Worm (Caenorhabditis elegans) whole organism, L3 larva: ENCODE results near the gene mkk-4.

Experiments
- R02D3.7 ChIP-seq: fragments of 150-350 bp; optimal IDR thresholded peaks from 2 replicates; lab custom pipeline; 2014; ENCODE audit warnings: missing biosample characterization, missing genetic modification characterization
- ZK546.5 ChIP-seq: sonication (generic microtip); optimal IDR thresholded peaks from 2 replicates; lab custom pipeline; 2017; ENCODE audit warnings: missing biosample characterization, missing genetic modification characterization
- aly-2 ChIP-seq: fragments of 150-350 bp; optimal IDR thresholded peaks from 2 replicates; lab custom pipeline; 2014; ENCODE audit warnings: missing biosample characterization, missing genetic modification characterization
- ama-1 ChIP-seq: fragments of 150-350 bp; optimal IDR thresholded peaks from 2 replicates; lab custom pipeline; 2018
- ceh-16 ChIP-seq: sonication (generic microtip); optimal IDR thresholded peaks from 2 replicates; lab custom pipeline; 2017; ENCODE audit warnings: missing biosample characterization, missing genetic modification characterization
- ceh-28 ChIP-seq: fragments of 150-350 bp; optimal IDR thresholded peaks from 2 replicates; lab custom pipeline; 2014; ENCODE audit warnings: missing biosample characterization, missing genetic modification reagents, missing genetic modification characterization
- ceh-82 ChIP-seq: fragments of 150-350 bp; optimal IDR thresholded peaks from 2 replicates; lab custom pipeline; 2014; ENCODE audit warnings: missing biosample characterization, missing genetic modification characterization
- daf-12 ChIP-seq: fragments of 150-350 bp; optimal IDR thresholded peaks from 2 replicates; lab custom pipeline; 2014; ENCODE audit warnings: missing biosample characterization, missing genetic modification reagents, missing genetic modification characterization
- egl-27 ChIP-seq: sonication (generic microtip); optimal IDR thresholded peaks from 4 replicates; lab custom pipeline; 2017; ENCODE audit warnings: missing biosample characterization, missing genetic modification reagents, missing genetic modification characterization
- egl-5 ChIP-seq: fragments of 150-350 bp; optimal IDR thresholded peaks from 2 replicates; lab custom pipeline; 2017; ENCODE audit warnings: missing biosample characterization, missing genetic modification reagents, missing genetic modification characterization, inconsistent platforms
- elt-1 ChIP-seq: fragments of 150-350 bp; optimal IDR thresholded peaks from 2 replicates; lab custom pipeline; 2014; ENCODE audit warnings: missing biosample characterization, missing genetic modification characterization
- elt-2 ChIP-seq: sonication (generic microtip); optimal IDR thresholded peaks from 2 replicates; lab custom pipeline; 2016; ENCODE audit warnings: missing genetic modification reagents, mild to moderate bottlenecking, missing genetic modification characterization, missing compliant biosample characterization
- elt-3 ChIP-seq, 3 experiments: fragments of 150-350 bp in 1 of 3; sonication (generic microtip) in 2 of 3; optimal IDR thresholded peaks; 2 replicates in 2 of 3; 4 replicates in 1 of 3; lab custom pipeline; 2014 to 2017; ENCODE audit warnings: missing biosample characterization in 3 of 3, missing genetic modification characterization in 3 of 3
- eor-1 ChIP-seq, 2 experiments: fragments of 150-350 bp; optimal IDR thresholded peaks; 2 replicates each; lab custom pipeline; 2014 to 2018; ENCODE audit warnings: missing biosample characterization in 2 of 2, missing genetic modification characterization in 2 of 2
- fkh-2 ChIP-seq: fragments of 150-350 bp; optimal IDR thresholded peaks from 2 replicates; lab custom pipeline; 2014; ENCODE audit warnings: missing biosample characterization, missing genetic modification reagents, missing genetic modification characterization
- fos-1 ChIP-seq: fragments of 150-350 bp; optimal IDR thresholded peaks from 2 replicates; lab custom pipeline; 2014; ENCODE audit warnings: missing biosample characterization, missing genetic modification characterization
- hmg-11 ChIP-seq: sonication (generic microtip); optimal IDR thresholded peaks from 2 replicates; lab custom pipeline; 2016; ENCODE audit warnings: missing genetic modification characterization, missing compliant biosample characterization
- lin-15B ChIP-seq: fragments of 150-350 bp; optimal IDR thresholded peaks from 2 replicates; lab custom pipeline; 2014; ENCODE audit warnings: missing biosample characterization, missing genetic modification characterization
- lin-39 ChIP-seq: fragments of 150-350 bp; optimal IDR thresholded peaks from 2 replicates; lab custom pipeline; 2018; ENCODE audit warnings: missing biosample characterization, missing genetic modification reagents, missing genetic modification characterization
- lsy-12 ChIP-seq: sonication (generic microtip); optimal IDR thresholded peaks from 2 replicates; lab custom pipeline; 2016; ENCODE audit warnings: mild to moderate bottlenecking, missing genetic modification characterization, missing compliant biosample characterization
- mdl-1 ChIP-seq: fragments of 150-350 bp; optimal IDR thresholded peaks from 2 replicates; lab custom pipeline; 2014; ENCODE audit warnings: missing biosample characterization, missing genetic modification characterization
- mml-1 ChIP-seq: fragments of 150-350 bp; sonication (generic microtip); optimal IDR thresholded peaks from 3 replicates; lab custom pipeline; 2014; ENCODE audit warnings: missing biosample characterization, missing genetic modification characterization
- nfya-1 ChIP-seq: sonication (generic microtip); optimal IDR thresholded peaks from 2 replicates; lab custom pipeline; 2017; ENCODE audit warnings: missing genetic modification characterization, mild to moderate bottlenecking, missing compliant biosample characterization, antibody characterized with exemption, moderate library complexity; ENCODE audit not compliant: insufficient read depth
- nhr-11 ChIP-seq: fragments of 150-350 bp; optimal IDR thresholded peaks from 2 replicates; lab custom pipeline; 2014; ENCODE audit warnings: missing biosample characterization, missing genetic modification characterization
- nhr-12 ChIP-seq: fragments of 150-350 bp; optimal IDR thresholded peaks from 2 replicates; lab custom pipeline; 2014; ENCODE audit warnings: missing biosample characterization, missing genetic modification characterization
- nhr-23 ChIP-seq: fragments of 150-350 bp; optimal IDR thresholded peaks from 2 replicates; lab custom pipeline; 2014; ENCODE audit warnings: missing biosample characterization, missing genetic modification reagents, missing genetic modification characterization
- nhr-237 ChIP-seq: fragments of 150-350 bp; optimal IDR thresholded peaks from 2 replicates; lab custom pipeline; 2014; ENCODE audit warnings: missing biosample characterization, missing genetic modification characterization
- nhr-25 ChIP-seq: sonication (generic microtip); optimal IDR thresholded peaks from 2 replicates; lab custom pipeline; 2017; ENCODE audit warnings: missing biosample characterization, missing genetic modification characterization
- nhr-43 ChIP-seq: sonication (generic microtip); optimal IDR thresholded peaks from 2 replicates; lab custom pipeline; 2016; ENCODE audit warnings: mild to moderate bottlenecking, missing genetic modification characterization, missing compliant biosample characterization; ENCODE audit not compliant: poor library complexity, severe bottlenecking
- nhr-67 ChIP-seq: fragments of 150-350 bp; optimal IDR thresholded peaks from 2 replicates; lab custom pipeline; 2014; ENCODE audit warnings: missing biosample characterization, missing genetic modification characterization
- nhr-76 ChIP-seq: fragments of 150-350 bp; sonication (generic microtip); optimal IDR thresholded peaks from 5 replicates; lab custom pipeline; 2014; ENCODE audit warnings: missing biosample characterization, missing genetic modification characterization
- nhr-77 ChIP-seq: fragments of 150-350 bp; optimal IDR thresholded peaks from 2 replicates; lab custom pipeline; 2014; ENCODE audit warnings: missing biosample characterization, missing genetic modification characterization
- pha-4 ChIP-seq: fragments of 150-350 bp; optimal IDR thresholded peaks from 2 replicates; lab custom pipeline; 2014; ENCODE audit warnings: missing biosample characterization, missing genetic modification reagents, missing genetic modification characterization
- pqm-1 ChIP-seq: fragments of 150-350 bp; optimal IDR thresholded peaks from 2 replicates; lab custom pipeline; 2017; ENCODE audit warnings: missing biosample characterization, missing genetic modification characterization, inconsistent platforms
- sea-2 ChIP-seq: fragments of 150-350 bp; sonication (generic microtip); optimal IDR thresholded peaks from 4 replicates; lab custom pipeline; 2014; ENCODE audit warnings: missing biosample characterization, missing genetic modification reagents, missing genetic modification characterization
- snpc-4 ChIP-seq: fragments of 150-350 bp; optimal IDR thresholded peaks from 2 replicates; lab custom pipeline; 2014; ENCODE audit warnings: missing biosample characterization, missing genetic modification characterization
- tbx-2 ChIP-seq: sonication (generic microtip); optimal IDR thresholded peaks from 2 replicates; lab custom pipeline; 2016; ENCODE audit warnings: mild to moderate bottlenecking, missing genetic modification characterization, missing compliant biosample characterization
- unc-39 ChIP-seq: sonication (generic microtip); optimal IDR thresholded peaks from 4 replicates; lab custom pipeline; 2017; ENCODE audit warnings: missing biosample characterization, missing genetic modification characterization
- unc-62 ChIP-seq: fragments of 150-350 bp; sonication (generic microtip); optimal IDR thresholded peaks from 4 replicates; lab custom pipeline; 2014; ENCODE audit warnings: missing biosample characterization, missing genetic modification reagents, missing genetic modification characterization
- zag-1 ChIP-seq: fragments of 150-350 bp; optimal IDR thresholded peaks from 2 replicates; lab custom pipeline; 2014; ENCODE audit warnings: missing biosample characterization, missing genetic modification characterization
- ztf-11 ChIP-seq: fragments of 150-350 bp; optimal IDR thresholded peaks from 2 replicates; lab custom pipeline; 2014; ENCODE audit warnings: missing biosample characterization, missing genetic modification characterization
- ztf-4 ChIP-seq: fragments of 150-350 bp; optimal IDR thresholded peaks from 2 replicates; lab custom pipeline; 2014; ENCODE audit warnings: missing biosample characterization, missing genetic modification characterization

The mkk-4 gene

DNA sequence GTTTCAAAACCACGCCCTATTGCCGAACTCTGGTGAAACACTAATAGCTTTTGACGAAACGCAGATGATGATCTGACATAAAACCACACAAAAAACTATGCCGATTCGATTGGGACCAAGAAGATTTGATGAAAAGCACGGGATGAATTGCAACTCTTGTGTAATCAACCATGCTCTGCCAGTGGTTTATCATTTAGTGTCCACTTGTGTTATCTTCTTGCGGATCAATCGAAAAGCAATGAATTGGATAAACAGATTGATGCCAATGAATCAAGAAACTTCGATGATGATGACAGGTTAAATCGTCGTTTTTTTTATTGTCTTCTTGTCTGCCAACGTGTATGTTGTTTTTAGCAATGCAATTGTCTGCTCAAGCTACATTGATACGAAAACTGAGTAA, 5.6 kb upstream of the mkk-4 start, which contains the start of gene F42G10.1:
Gene F42G10.1, minus strand, starts transcription at position 151 of the 400 bp plus-strand sequence.
- TF ChIP-seq pha-4 (tag; lab: Kevin White, UChicago) (no peak), egl-5 (peak; percentile 89), mml-1 (tag; lab: Kevin White, UChicago) (no peak), elt-1 (tag; lab: Kevin White, UChicago) (no peak), nfya-1 (tag; lab: Kevin White, UChicago) (peak; percentile 6), lin-39 (tag; lab: Kevin White, UChicago) (peak; percentile 69), eor-1 (tag; optimal IDR thresholded peaks at IDR 0.05; lab: Kevin White, UChicago) (no peak)
- TF ChIP-seq, all 47 proteins: peak for 3

DNA sequence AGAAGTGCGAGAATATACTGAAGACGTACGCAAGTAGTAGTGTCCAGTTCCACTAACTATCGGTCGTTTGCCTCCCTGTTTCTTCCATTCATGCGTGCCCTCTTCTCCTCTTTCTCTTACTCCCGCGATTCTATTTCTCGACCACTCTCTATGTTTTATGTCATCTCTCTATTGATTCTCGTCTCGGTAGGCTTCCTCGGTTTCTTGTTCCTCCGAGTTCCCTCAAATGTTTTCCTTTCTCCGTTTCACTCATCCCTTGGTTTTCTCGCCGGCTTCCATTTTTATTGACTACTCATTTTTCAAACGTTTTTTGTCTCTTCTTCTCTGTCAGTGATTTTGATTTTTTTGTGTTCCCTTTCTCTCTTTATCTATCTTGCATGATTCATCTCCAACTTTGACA, 1.3 kb upstream of the mkk-4 start:
- TF ChIP-seq hmg-11 (tag; lab: Kevin White, UChicago) (peak; percentile 49), unc-39 (tag; lab: Kevin White, UChicago) (no peak), nhr-67 (no peak), nhr-237 (no peak), lsy-12 (peak; percentile 48), unc-62 (GFP tag; lab: Kevin White, UChicago) (no peak), mdl-1 (tag; lab: Kevin White, UChicago) (no peak), ceh-82 (tag; lab: Kevin White, UChicago) (no peak), ceh-16 (no peak), elt-2 (tag; lab: Kevin White, UChicago) (peak; percentile 4), zag-1 (tag; lab: Kevin White, UChicago) (no peak), egl-27 (tag; lab: Kevin White, UChicago) (peak; percentile 9), pqm-1 (tag; lab: Kevin White, UChicago) (no peak), elt-1 (tag; lab: Kevin White, UChicago) (peak; percentile 22), nhr-76 (tag; lab: Kevin White, UChicago) (no peak), nhr-43 (tag; lab: Kevin White, UChicago) (no peak), egl-5 (peak; percentile 45), ZK546.5 (no peak), nhr-11 (tag; lab: Kevin White, UChicago) (no peak), ceh-28 (peak; percentile 67), nhr-25 (tag; lab: Kevin White, UChicago) (peak; percentile 30), elt-3 (tag; optimal IDR thresholded peaks at IDR 0.05; lab: Kevin White, UChicago) (no peak), ama-1 (lab: Kevin White, UChicago) (no peak), tbx-2 (tag; lab: Kevin White, UChicago) (no peak), daf-12 (tag; lab: Kevin White, UChicago) (no peak), lin-39 (tag; lab: Kevin White, UChicago) (peak; percentile 49), nhr-77 (tag; lab: Kevin White, UChicago) (no peak), aly-2 (tag; lab: Kevin White, UChicago) (no peak), ztf-4 (tag; lab: Kevin White, UChicago) (no peak), fos-1 (tag; lab: Kevin White, UChicago) (no peak), snpc-4 (tag; lab: Kevin White, UChicago) (peak; percentile 48), ztf-11 (no peak), mml-1 (tag; lab: Kevin White, UChicago) (no peak), nhr-12 (no peak), nhr-23 (tag; lab: Kevin White, UChicago) (peak; percentile 54), pha-4 (tag; lab: Kevin White, UChicago) (peak; percentile 79), fkh-2 (tag; lab: Kevin White, UChicago) (no peak), sea-2 (GFP tag; lab: Kevin White, UChicago) (no peak), R02D3.7 (tag; lab: Kevin White, UChicago) (no peak), lin-15B (no peak), nfya-1 (tag; lab: Kevin White, UChicago) (peak; percentile 60)
